Worm (Caenorhabditis elegans) whole organism, young adult: ENCODE results near the gene C25D7.9.
A peak's percentile ranks its signal among the peaks of the same experiment; 100 is the strongest.

Experiments
- B0019.2 ChIP-seq: fragments of 200-800 bp; sonication (Bioruptor generic); conservative IDR thresholded peaks from 2 replicates; pipeline ENCODE4 v1.3.6; 2022; ENCODE audit warnings: missing genetic modification reagents, missing genetic modification characterization, missing compliant biosample characterization
- C06A6.2 ChIP-seq: fragments of 200-800 bp; sonication (Bioruptor generic); conservative IDR thresholded peaks from 2 replicates; pipeline ENCODE4 v1.3.6; 2022; ENCODE audit warnings: missing genetic modification characterization, missing compliant biosample characterization
- C17E4.6 ChIP-seq: fragments of 200-800 bp; sonication (Bioruptor generic); IDR thresholded peaks from 2 replicates; pipeline ENCODE4 v1.3.6; 2022; ENCODE audit warnings: missing genetic modification reagents, missing genetic modification characterization, missing compliant biosample characterization
- D2030.7 ChIP-seq: fragments of 200-800 bp; sonication (Bioruptor generic); IDR thresholded peaks from 2 replicates; pipeline ENCODE4 v1.3.6; 2022; ENCODE audit warnings: missing genetic modification reagents, missing genetic modification characterization, missing compliant biosample characterization
- F10E7.11 ChIP-seq: sonication (generic microtip); optimal IDR thresholded peaks from 2 replicates; lab custom pipeline; 2017; ENCODE audit warnings: mild to moderate bottlenecking, missing genetic modification characterization, moderate library complexity, missing compliant biosample characterization
- F23B12.7 ChIP-seq: sonication (generic microtip); optimal IDR thresholded peaks from 2 replicates; lab custom pipeline; 2017; ENCODE audit warnings: missing genetic modification characterization, mild to moderate bottlenecking, missing compliant biosample characterization, antibody characterized with exemption, moderate library complexity; ENCODE audit not compliant: insufficient read depth
- F55B11.4 ChIP-seq: sonication (generic microtip); optimal IDR thresholded peaks from 2 replicates; lab custom pipeline; 2016; ENCODE audit warnings: missing compliant biosample characterization, missing genetic modification characterization, borderline replicate concordance; ENCODE audit not compliant: insufficient read depth
- F57A8.1 ChIP-seq: fragments of 200-800 bp; sonication (Bioruptor generic); optimal IDR thresholded peaks from 2 replicates; lab custom pipeline; 2018; ENCODE audit warnings: mild to moderate bottlenecking, missing genetic modification characterization, moderate library complexity, missing compliant biosample characterization
- F57C9.4 ChIP-seq: sonication (generic microtip); optimal IDR thresholded peaks from 2 replicates; lab custom pipeline; 2017; ENCODE audit warnings: mild to moderate bottlenecking, missing genetic modification characterization, missing compliant biosample characterization
- Y53G8AR.9 ChIP-seq: fragments of 200-800 bp; sonication (Bioruptor generic); conservative IDR thresholded peaks from 2 replicates; pipeline ENCODE4 v1.3.6; 2022; ENCODE audit warnings: missing genetic modification reagents, missing genetic modification characterization, missing compliant biosample characterization
- Y79H2A.3 ChIP-seq: fragments of 200-800 bp; sonication (Bioruptor generic); conservative IDR thresholded peaks from 2 replicates; pipeline ENCODE4 v1.3.6; 2022; ENCODE audit warnings: missing genetic modification reagents, missing genetic modification characterization, missing compliant biosample characterization
- ZK185.1 ChIP-seq: sonication (generic microtip); optimal IDR thresholded peaks from 2 replicates; lab custom pipeline; 2016; ENCODE audit warnings: mild to moderate bottlenecking, missing genetic modification characterization, missing compliant biosample characterization; ENCODE audit not compliant: poor library complexity, severe bottlenecking
- akir-1 ChIP-seq: fragments of 200-800 bp; sonication (Bioruptor generic); optimal IDR thresholded peaks from 2 replicates; lab custom pipeline; 2018; ENCODE audit warnings: mild to moderate bottlenecking, missing genetic modification characterization, moderate library complexity, missing compliant biosample characterization
- atf-7 ChIP-seq: sonication (generic microtip); optimal IDR thresholded peaks from 2 replicates; lab custom pipeline; 2017; ENCODE audit warnings: mild to moderate bottlenecking, missing genetic modification characterization, missing compliant biosample characterization
- attf-6 ChIP-seq: fragments of 200-800 bp; sonication (Bioruptor generic); IDR thresholded peaks from 2 replicates; pipeline ENCODE4 v1.3.6; 2022; ENCODE audit warnings: missing genetic modification reagents, missing genetic modification characterization, missing compliant biosample characterization
- ccch-3 ChIP-seq: fragments of 200-800 bp; sonication (Bioruptor generic); optimal IDR thresholded peaks from 2 replicates; lab custom pipeline; 2018; ENCODE audit warnings: mild to moderate bottlenecking, missing genetic modification characterization, missing compliant biosample characterization
- ceh-40 ChIP-seq: fragments of 200-800 bp; sonication (Bioruptor generic); IDR thresholded peaks from 2 replicates; pipeline ENCODE4 v1.3.6; 2022; ENCODE audit warnings: missing genetic modification characterization, missing compliant biosample characterization
- ceh-58 ChIP-seq: fragments of 200-800 bp; sonication (Bioruptor generic); IDR thresholded peaks from 2 replicates; pipeline ENCODE4 v1.3.6; 2022; ENCODE audit warnings: missing genetic modification characterization, missing compliant biosample characterization
- ceh-79 ChIP-seq: sonication (generic microtip); optimal IDR thresholded peaks from 2 replicates; lab custom pipeline; 2017; ENCODE audit warnings: mild to moderate bottlenecking, missing genetic modification characterization, missing compliant biosample characterization
- chd-7 ChIP-seq: sonication (generic microtip); optimal IDR thresholded peaks from 2 replicates; lab custom pipeline; 2016; ENCODE audit warnings: mild to moderate bottlenecking, missing genetic modification characterization, moderate library complexity, missing compliant biosample characterization
- dpl-1 ChIP-seq: fragments of 150-350 bp; optimal IDR thresholded peaks from 2 replicates; lab custom pipeline; 2014; ENCODE audit warnings: missing biosample characterization, missing genetic modification reagents, missing genetic modification characterization
- efl-1 ChIP-seq: fragments of 150-350 bp; optimal IDR thresholded peaks from 2 replicates; lab custom pipeline; 2014; ENCODE audit warnings: missing biosample characterization, missing genetic modification reagents, missing genetic modification characterization
- egrh-3 ChIP-seq: fragments of 200-800 bp; sonication (Bioruptor generic); IDR thresholded peaks from 2 replicates; pipeline ENCODE4 v1.3.6; 2022; ENCODE audit warnings: missing genetic modification reagents, missing genetic modification characterization, missing compliant biosample characterization
- ekl-4 ChIP-seq: fragments of 200-800 bp; sonication (Bioruptor generic); IDR thresholded peaks from 2 replicates; pipeline ENCODE4 v1.3.6; 2022; ENCODE audit warnings: missing genetic modification reagents, missing genetic modification characterization, missing compliant biosample characterization
- him-1 ChIP-seq: sonication (generic microtip); optimal IDR thresholded peaks from 2 replicates; lab custom pipeline; 2016; ENCODE audit warnings: missing genotype, missing genetic modification reagents, missing genetic modification characterization, missing compliant biosample characterization
- hlh-12 ChIP-seq: sonication (generic microtip); optimal IDR thresholded peaks from 2 replicates; lab custom pipeline; 2016; ENCODE audit warnings: missing genetic modification characterization, missing compliant biosample characterization
- hlh-26 ChIP-seq: fragments of 200-800 bp; sonication (Bioruptor generic); conservative IDR thresholded peaks from 2 replicates; pipeline ENCODE4 v1.3.6; 2022; ENCODE audit warnings: missing genetic modification reagents, missing genetic modification characterization, missing compliant biosample characterization
- hmg-1.2 ChIP-seq: fragments of 200-800 bp; sonication (Bioruptor generic); IDR thresholded peaks from 2 replicates; pipeline ENCODE4 v1.3.6; 2022; ENCODE audit warnings: missing genetic modification reagents, missing genetic modification characterization, missing compliant biosample characterization
- hrde-1 ChIP-seq: sonication (generic microtip); optimal IDR thresholded peaks from 2 replicates; lab custom pipeline; 2016; ENCODE audit warnings: missing genetic modification characterization, mild to moderate bottlenecking, missing compliant biosample characterization, moderate library complexity, missing genotype, missing genetic modification reagents, borderline replicate concordance
- hsf-1 ChIP-seq: fragments of 200-800 bp; sonication (Bioruptor generic); IDR thresholded peaks from 2 replicates; pipeline ENCODE4 v1.3.6; 2022; ENCODE audit warnings: missing genetic modification reagents, missing genetic modification characterization, missing compliant biosample characterization
- lag-1 ChIP-seq: fragments of 200-800 bp; sonication (Bioruptor generic); IDR thresholded peaks from 2 replicates; pipeline ENCODE4 v1.3.6; 2022; ENCODE audit warnings: missing genetic modification reagents, missing genetic modification characterization, missing compliant biosample characterization
- let-526 ChIP-seq: fragments of 200-800 bp; sonication (Bioruptor generic); IDR thresholded peaks from 2 replicates; pipeline ENCODE4 v1.3.6; 2022; ENCODE audit warnings: missing genetic modification reagents, missing genetic modification characterization, missing compliant biosample characterization
- let-607 ChIP-seq, 2 experiments: fragments of 200-800 bp in 1 of 2; sonication (Bioruptor generic) in 1 of 2; sonication (generic microtip) in 1 of 2; optimal IDR thresholded peaks; 2 replicates each; lab custom pipeline; 2016 to 2018; ENCODE audit warnings: mild to moderate bottlenecking in 2 of 2, missing compliant biosample characterization in 2 of 2, missing genetic modification characterization in 2 of 2, moderate library complexity in 2 of 2, missing genotype in 1 of 2
- lin-54 ChIP-seq: fragments of 200-800 bp; sonication (Bioruptor generic); optimal IDR thresholded peaks from 2 replicates; lab custom pipeline; 2018; ENCODE audit warnings: mild to moderate bottlenecking, missing genetic modification characterization, missing compliant biosample characterization
- madf-10 ChIP-seq: sonication (generic microtip); optimal IDR thresholded peaks from 2 replicates; lab custom pipeline; 2016; ENCODE audit warnings: mild to moderate bottlenecking, missing genetic modification characterization, missing compliant biosample characterization
- madf-6 ChIP-seq: fragments of 200-800 bp; sonication (Bioruptor generic); IDR thresholded peaks from 2 replicates; pipeline ENCODE4 v1.3.6; 2022; ENCODE audit warnings: missing genetic modification reagents, missing genetic modification characterization, missing compliant biosample characterization
- madf-8 ChIP-seq: fragments of 200-800 bp; sonication (Bioruptor generic); conservative IDR thresholded peaks from 2 replicates; pipeline ENCODE4 v1.3.6; 2022; ENCODE audit warnings: missing genetic modification reagents, missing genetic modification characterization, missing compliant biosample characterization
- mel-28 ChIP-seq: sonication (generic microtip); optimal IDR thresholded peaks from 2 replicates; lab custom pipeline; 2016; ENCODE audit warnings: borderline replicate concordance, mild to moderate bottlenecking, missing genetic modification characterization, missing compliant biosample characterization
- nfyb-1 ChIP-seq: fragments of 200-800 bp; sonication (Bioruptor generic); IDR thresholded peaks from 2 replicates; pipeline ENCODE4 v1.3.6; 2022; ENCODE audit warnings: missing genetic modification reagents, missing genetic modification characterization, missing compliant biosample characterization
- nhr-120 ChIP-seq: fragments of 200-800 bp; sonication (Bioruptor generic); IDR thresholded peaks from 2 replicates; pipeline ENCODE4 v1.3.6; 2022; ENCODE audit warnings: missing genetic modification characterization, missing compliant biosample characterization
- nhr-179 ChIP-seq: sonication (generic microtip); optimal IDR thresholded peaks from 2 replicates; lab custom pipeline; 2016; ENCODE audit warnings: mild to moderate bottlenecking, missing genetic modification characterization, missing compliant biosample characterization
- nhr-27 ChIP-seq: fragments of 200-800 bp; sonication (Bioruptor generic); optimal IDR thresholded peaks from 2 replicates; lab custom pipeline; 2018; ENCODE audit warnings: mild to moderate bottlenecking, missing genetic modification characterization, moderate library complexity, missing compliant biosample characterization
- sea-2 ChIP-seq: fragments of 200-800 bp; sonication (Bioruptor generic); IDR thresholded peaks from 2 replicates; pipeline ENCODE4 v1.3.6; 2022; ENCODE audit warnings: missing genetic modification characterization, missing compliant biosample characterization
- snpc-3.4 ChIP-seq: sonication (generic microtip); optimal IDR thresholded peaks from 2 replicates; lab custom pipeline; 2017; ENCODE audit warnings: missing genetic modification characterization, mild to moderate bottlenecking, missing compliant biosample characterization, antibody characterized with exemption, moderate library complexity, missing genotype, missing genetic modification reagents
- unc-62 ChIP-seq: fragments of 150-350 bp; optimal IDR thresholded peaks from 2 replicates; lab custom pipeline; 2014; ENCODE audit warnings: missing biosample characterization, missing genetic modification reagents, missing genetic modification characterization
- zfh-2 ChIP-seq: fragments of 200-800 bp; sonication (Bioruptor generic); conservative IDR thresholded peaks from 2 replicates; pipeline ENCODE4 v1.3.6; 2022; ENCODE audit warnings: missing genetic modification reagents, missing genetic modification characterization, missing compliant biosample characterization
- ztf-28 ChIP-seq: fragments of 200-800 bp; sonication (Bioruptor generic); IDR thresholded peaks from 2 replicates; pipeline ENCODE4 v1.3.6; 2022; ENCODE audit warnings: missing genetic modification reagents, missing genetic modification characterization, missing compliant biosample characterization
- ztf-6 ChIP-seq: fragments of 200-800 bp; sonication (Bioruptor generic); IDR thresholded peaks from 2 replicates; pipeline ENCODE4 v1.3.6; 2022; ENCODE audit warnings: missing genetic modification reagents, missing genetic modification characterization, missing compliant biosample characterization

C25D7.9 gene

DNA sequence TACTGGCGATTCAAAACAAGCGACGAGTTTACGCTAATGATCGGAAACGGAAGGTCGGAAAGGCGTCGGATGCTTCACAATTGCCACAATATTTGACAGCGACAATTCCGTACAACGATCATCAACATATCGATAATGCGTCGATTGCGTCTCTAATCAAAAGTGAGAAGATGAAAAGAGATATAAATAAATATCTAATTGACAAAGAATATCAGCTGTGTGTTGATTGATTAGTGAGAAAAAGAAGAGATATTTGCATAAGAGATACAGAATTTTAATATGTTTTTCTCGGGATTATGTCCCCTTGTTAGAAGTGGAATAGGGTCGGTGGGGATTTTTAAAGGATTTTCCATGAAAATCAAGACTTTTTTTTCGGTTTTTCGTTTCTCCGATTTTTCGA lies 13.6 kb downstream of the C25D7.9 start:
- no peak for TF ChIP-seq sea-2
- no peak for TF ChIP-seq hlh-12 (tag; lab: Kevin White, UChicago)
- TF ChIP-seq lag-1 (GFP tag; lab: Robert Waterston, UW): no peak
- TF ChIP-seq B0019.2 (GFP tag; lab: Robert Waterston, UW): no peak
- no peak for TF ChIP-seq dpl-1 (GFP tag; lab: Kevin White, UChicago)
- no peak for TF ChIP-seq hsf-1 (GFP tag; lab: Robert Waterston, UW)
- no peak for TF ChIP-seq ztf-6 (GFP tag; lab: Robert Waterston, UW)
- TF ChIP-seq nhr-27: no peak
- no peak for TF ChIP-seq unc-62 (GFP tag; lab: Kevin White, UChicago)
- no peak for TF ChIP-seq ztf-28 (GFP tag; lab: Robert Waterston, UW)
- no peak for TF ChIP-seq efl-1
- no peak for TF ChIP-seq hmg-1.2 (GFP tag; lab: Robert Waterston, UW)
- TF ChIP-seq let-607 (tag; optimal IDR thresholded peaks at IDR 0.05; lab: Kevin White, UChicago): no peak
- TF ChIP-seq F10E7.11 (tag; lab: Kevin White, UChicago): no peak
- no peak for TF ChIP-seq nhr-179 (tag; lab: Kevin White, UChicago)
- no peak for TF ChIP-seq zfh-2 (GFP tag; lab: Robert Waterston, UW)
- no peak for TF ChIP-seq C06A6.2 (GFP tag; lab: Robert Waterston, UW)
- TF ChIP-seq let-526: no peak
- TF ChIP-seq, all 124 proteins: peak for 0

DNA sequence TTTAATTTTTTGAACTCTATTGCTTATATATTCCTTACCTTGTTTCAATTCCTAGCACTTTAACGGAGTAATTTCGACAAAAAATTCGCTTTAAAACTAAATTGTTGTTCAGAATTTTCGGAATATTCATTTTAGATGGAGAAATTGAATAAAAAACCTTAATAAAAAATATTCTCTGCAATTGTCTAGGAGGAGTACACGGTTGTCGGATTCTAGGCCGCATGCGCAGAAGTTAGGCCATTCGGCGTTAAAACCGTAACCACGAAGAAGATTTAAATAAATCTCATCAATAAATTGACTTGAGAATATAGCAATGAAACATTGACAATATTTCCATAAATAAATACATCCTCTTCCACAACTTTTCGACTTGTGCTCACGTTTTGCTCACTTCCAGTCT lies 17.4 kb downstream of the C25D7.9 start, which contains the start of the genes C01G10.10 and C01G10.9:
TSS of gene C01G10.10 (minus strand) at position 151 of the 400 bp plus-strand sequence.
TSS of gene C01G10.9 (plus strand) at position 240 of the 400 bp plus-strand sequence.
- TF ChIP-seq D2030.7 (GFP tag; lab: Robert Waterston, UW) (no peak), madf-10 (tag; lab: Kevin White, UChicago) (no peak), madf-6 (GFP tag; lab: Robert Waterston, UW) (peak; percentile 54), ekl-4 (GFP tag; lab: Robert Waterston, UW) (no peak), nhr-27 (no peak), ceh-79 (tag; lab: Kevin White, UChicago) (no peak), ceh-58 (GFP tag; lab: Robert Waterston, UW) (no peak), nhr-120 (GFP tag; lab: Robert Waterston, UW) (no peak), F55B11.4 (tag; lab: Kevin White, UChicago) (no peak), nfyb-1 (GFP tag; lab: Robert Waterston, UW) (no peak), egrh-3 (GFP tag; lab: Robert Waterston, UW) (no peak), F57A8.1 (GFP tag; lab: Kevin White, UChicago) (no peak), attf-6 (no peak), lin-54 (GFP tag; lab: Kevin White, UChicago) (peak; percentile 50), unc-62 (GFP tag; lab: Kevin White, UChicago) (no peak), hlh-26 (GFP tag; lab: Robert Waterston, UW) (no peak), mel-28 (tag; lab: Kevin White, UChicago) (no peak), C06A6.2 (GFP tag; lab: Robert Waterston, UW) (no peak), madf-8 (GFP tag; lab: Robert Waterston, UW) (no peak), ZK185.1 (tag; lab: Kevin White, UChicago) (peak; percentile 76), snpc-3.4 (tag; lab: Kevin White, UChicago) (peak; percentile 18), F23B12.7 (peak; percentile 16), ceh-40 (GFP tag; lab: Robert Waterston, UW) (no peak), Y79H2A.3 (GFP tag; lab: Robert Waterston, UW) (no peak), Y53G8AR.9 (GFP tag; lab: Robert Waterston, UW) (no peak), him-1 (peak; percentile 28), C17E4.6 (GFP tag; lab: Robert Waterston, UW) (no peak), atf-7 (no peak), ccch-3 (no peak), chd-7 (no peak), F57C9.4 (no peak), hrde-1 (tag; lab: Kevin White, UChicago) (no peak), akir-1 (no peak), dpl-1 (GFP tag; lab: Kevin White, UChicago) (no peak)
